Worm (Caenorhabditis elegans): ENCODE measurements around the gene vit-4.

Gene vit-4

ce11 chrX:3596303-3596772 lies 32.6 kb upstream of the vit-4 start, which contains the start of gene T27A10.6:
Gene T27A10.6, minus strand, starts transcription at chrX:3596353.
- TF ChIP-seq ztf-23 (GFP tag; IDR thresholded peaks at IDR 0.05) (no peak), tab-1 (GFP tag; IDR thresholded peaks at IDR 0.05) (no peak), cog-1 (tag; optimal IDR thresholded peaks at IDR 0.05) (no peak), T22C8.4 (GFP tag; IDR thresholded peaks at IDR 0.05) (no peak), flt-1 (GFP tag; IDR thresholded peaks at IDR 0.05) (no peak), ref-1 (GFP tag; conservative IDR thresholded peaks at IDR 0.05) (no peak), med-1 (GFP tag; optimal IDR thresholded peaks at IDR 0.05; ENCODE audit: insufficient read depth) (no peak), ztf-29 (GFP tag; IDR thresholded peaks at IDR 0.05) (no peak)

ce11 chrX:3590510-3590909 lies 26.7 kb upstream of the vit-4 start:
- no peak for TF ChIP-seq med-1 (GFP tag; optimal IDR thresholded peaks at IDR 0.05; ENCODE audit: insufficient read depth)
- no peak for TF ChIP-seq tab-1 (GFP tag; IDR thresholded peaks at IDR 0.05)
- TF ChIP-seq cog-1 (tag; optimal IDR thresholded peaks at IDR 0.05) = no peak
- TF ChIP-seq ref-1 (GFP tag; conservative IDR thresholded peaks at IDR 0.05) = no peak
- no peak for TF ChIP-seq flt-1 (GFP tag; IDR thresholded peaks at IDR 0.05)
- TF ChIP-seq ztf-29 (GFP tag; IDR thresholded peaks at IDR 0.05) = no peak
- no peak for TF ChIP-seq T22C8.4 (GFP tag; IDR thresholded peaks at IDR 0.05)
- no peak for TF ChIP-seq klf-2 (GFP tag; conservative IDR thresholded peaks at IDR 0.05)
- no peak for TF ChIP-seq ztf-23 (GFP tag; IDR thresholded peaks at IDR 0.05)

ce11 chrX:3585625-3586024 lies 21.9 kb upstream of the vit-4 start, which contains the start of gene T27A10.2:
Gene T27A10.2, plus strand, starts transcription at chrX:3585957.
- TF ChIP-seq ztf-29 (GFP tag; IDR thresholded peaks at IDR 0.05) (no peak), ref-1 (GFP tag; conservative IDR thresholded peaks at IDR 0.05) (no peak), cog-1 (tag; optimal IDR thresholded peaks at IDR 0.05) (no peak), flt-1 (GFP tag; IDR thresholded peaks at IDR 0.05) (no peak), ztf-23 (GFP tag; IDR thresholded peaks at IDR 0.05) (no peak), T22C8.4 (GFP tag; IDR thresholded peaks at IDR 0.05) (no peak), tab-1 (GFP tag; IDR thresholded peaks at IDR 0.05) (no peak), med-1 (GFP tag; optimal IDR thresholded peaks at IDR 0.05; ENCODE audit: insufficient read depth) (no peak), klf-2 (GFP tag; conservative IDR thresholded peaks at IDR 0.05) (no peak)

- TF ChIP-seq klf-2 (GFP tag; conservative IDR thresholded peaks at IDR 0.05) = no peak
- no peak for TF ChIP-seq tab-1 (GFP tag; IDR thresholded peaks at IDR 0.05)
- TF ChIP-seq ztf-29 (GFP tag; IDR thresholded peaks at IDR 0.05) = no peak
- TF ChIP-seq cog-1 (tag; optimal IDR thresholded peaks at IDR 0.05) = no peak
- no peak for TF ChIP-seq T22C8.4 (GFP tag; IDR thresholded peaks at IDR 0.05)
- TF ChIP-seq ref-1 (GFP tag; conservative IDR thresholded peaks at IDR 0.05) = no peak
- TF ChIP-seq ztf-23 (GFP tag; IDR thresholded peaks at IDR 0.05) = no peak
- TF ChIP-seq med-1 (GFP tag; optimal IDR thresholded peaks at IDR 0.05; ENCODE audit: insufficient read depth) = no peak
- TF ChIP-seq flt-1 (GFP tag; IDR thresholded peaks at IDR 0.05) = no peak
These were observed 20.7 kb upstream of the vit-4 start for ce11 chrX:3584481-3584880.

- TF ChIP-seq tab-1 (GFP tag; IDR thresholded peaks at IDR 0.05) = no peak
- no peak for TF ChIP-seq ref-1 (GFP tag; conservative IDR thresholded peaks at IDR 0.05)
- no peak for TF ChIP-seq T22C8.4 (GFP tag; IDR thresholded peaks at IDR 0.05)
- TF ChIP-seq cog-1 (tag; optimal IDR thresholded peaks at IDR 0.05) = no peak
- no peak for TF ChIP-seq flt-1 (GFP tag; IDR thresholded peaks at IDR 0.05)
- no peak for TF ChIP-seq med-1 (GFP tag; optimal IDR thresholded peaks at IDR 0.05; ENCODE audit: insufficient read depth)
- TF ChIP-seq klf-2 (GFP tag; conservative IDR thresholded peaks at IDR 0.05) = no peak
- no peak for TF ChIP-seq ztf-29 (GFP tag; IDR thresholded peaks at IDR 0.05)
- no peak for TF ChIP-seq ztf-23 (GFP tag; IDR thresholded peaks at IDR 0.05)
These were observed 19.7 kb upstream of the vit-4 start for ce11 chrX:3583436-3583835.

ce11 chrX:3581813-3582212 lies 18.0 kb upstream of the vit-4 start:
- TF ChIP-seq cog-1 (tag; optimal IDR thresholded peaks at IDR 0.05) (no peak), klf-2 (GFP tag; conservative IDR thresholded peaks at IDR 0.05) (no peak), ref-1 (GFP tag; conservative IDR thresholded peaks at IDR 0.05) (no peak), flt-1 (GFP tag; IDR thresholded peaks at IDR 0.05) (no peak), ztf-23 (GFP tag; IDR thresholded peaks at IDR 0.05) (no peak), ztf-29 (GFP tag; IDR thresholded peaks at IDR 0.05) (no peak), T22C8.4 (GFP tag; IDR thresholded peaks at IDR 0.05) (no peak), med-1 (GFP tag; optimal IDR thresholded peaks at IDR 0.05; ENCODE audit: insufficient read depth) (no peak), tab-1 (GFP tag; IDR thresholded peaks at IDR 0.05) (no peak)

ce11 chrX:3576239-3576638 lies 12.5 kb upstream of the vit-4 start, which contains the start of gene ckc-1:
Gene ckc-1, plus strand, starts transcription at chrX:3576606.
- TF ChIP-seq T22C8.4 (GFP tag; IDR thresholded peaks at IDR 0.05) (no peak), med-1 (GFP tag; optimal IDR thresholded peaks at IDR 0.05; ENCODE audit: insufficient read depth) (no peak), cog-1 (tag; optimal IDR thresholded peaks at IDR 0.05) (no peak), ztf-23 (GFP tag; IDR thresholded peaks at IDR 0.05) (no peak), ztf-29 (GFP tag; IDR thresholded peaks at IDR 0.05) (no peak), tab-1 (GFP tag; IDR thresholded peaks at IDR 0.05) (no peak), ref-1 (GFP tag; conservative IDR thresholded peaks at IDR 0.05) (no peak), flt-1 (GFP tag; IDR thresholded peaks at IDR 0.05) (no peak), klf-2 (GFP tag; conservative IDR thresholded peaks at IDR 0.05) (no peak)

ce11 chrX:3573482-3573881 lies 9.7 kb upstream of the vit-4 start, which contains the start of gene T27A10.5:
Gene T27A10.5, minus strand, starts transcription at chrX:3573582.
- no peak for TF ChIP-seq ref-1 (GFP tag; conservative IDR thresholded peaks at IDR 0.05)
- TF ChIP-seq klf-2 (GFP tag; conservative IDR thresholded peaks at IDR 0.05) = no peak
- no peak for TF ChIP-seq ztf-23 (GFP tag; IDR thresholded peaks at IDR 0.05)
- no peak for TF ChIP-seq med-1 (GFP tag; optimal IDR thresholded peaks at IDR 0.05; ENCODE audit: insufficient read depth)
- no peak for TF ChIP-seq flt-1 (GFP tag; IDR thresholded peaks at IDR 0.05)
- no peak for TF ChIP-seq ztf-29 (GFP tag; IDR thresholded peaks at IDR 0.05)
- no peak for TF ChIP-seq cog-1 (tag; optimal IDR thresholded peaks at IDR 0.05)

- no peak for TF ChIP-seq ztf-29 (GFP tag; IDR thresholded peaks at IDR 0.05)
- TF ChIP-seq cog-1 (tag; optimal IDR thresholded peaks at IDR 0.05) = no peak
- TF ChIP-seq T22C8.4 (GFP tag; IDR thresholded peaks at IDR 0.05) = no peak
- TF ChIP-seq ref-1 (GFP tag; conservative IDR thresholded peaks at IDR 0.05) = no peak
- no peak for TF ChIP-seq flt-1 (GFP tag; IDR thresholded peaks at IDR 0.05)
- no peak for TF ChIP-seq tab-1 (GFP tag; IDR thresholded peaks at IDR 0.05)
- no peak for TF ChIP-seq ztf-23 (GFP tag; IDR thresholded peaks at IDR 0.05)
- TF ChIP-seq med-1 (GFP tag; optimal IDR thresholded peaks at IDR 0.05; ENCODE audit: insufficient read depth) = no peak
- no peak for TF ChIP-seq klf-2 (GFP tag; conservative IDR thresholded peaks at IDR 0.05)
These were observed 8.7 kb upstream of the vit-4 start, which contains the start of gene vit-3 for ce11 chrX:3572490-3572889. Gene vit-3, minus strand, starts transcription at chrX:3572549.
